Worm (Caenorhabditis elegans): ENCODE data around the gene R08A2.7.

R08A2.7 gene

DNA sequence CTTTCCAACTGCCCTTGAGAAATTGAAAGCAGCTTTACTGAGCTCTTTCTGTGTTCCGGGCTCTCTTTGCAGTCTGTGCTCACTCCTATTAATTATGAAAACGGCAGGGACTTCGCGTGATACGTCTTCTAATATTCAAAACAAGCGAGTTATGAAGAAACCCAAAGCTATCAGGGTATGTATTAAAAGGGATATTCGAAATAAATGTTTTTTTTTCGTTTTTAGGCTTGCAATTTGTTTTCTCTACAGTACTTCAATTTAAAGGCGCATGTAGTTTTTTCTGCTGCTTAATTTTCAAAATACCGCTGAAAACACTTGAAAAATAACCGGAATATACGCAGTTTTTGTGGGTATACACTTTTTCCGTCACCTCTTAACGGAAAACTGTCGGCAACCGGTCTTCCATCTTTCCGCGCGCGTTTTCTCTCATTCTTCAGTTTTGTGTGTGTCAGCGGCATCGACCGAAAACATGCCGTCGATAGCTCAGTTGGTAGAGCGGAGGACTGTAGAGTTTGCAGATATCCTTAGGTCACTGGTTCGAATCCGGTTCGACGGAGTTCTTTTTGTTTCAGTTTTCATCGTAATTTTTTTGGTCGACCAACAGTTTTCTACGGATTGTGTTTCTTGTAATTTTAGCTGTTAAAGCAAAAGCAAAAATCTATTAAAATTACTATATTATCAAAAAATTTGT lies 33.9 kb upstream of the R08A2.7 start, which contains the start of gene gasr-8:
gasr-8 (plus strand) TSS at position 51 of the 691 bp plus-strand sequence.
- TF ChIP-seq madf-10 (tag; optimal IDR thresholded peaks at IDR 0.05) (peak; percentile 28), B0035.1 (tag; optimal IDR thresholded peaks at IDR 0.05) (no peak), madf-6 (GFP tag; IDR thresholded peaks at IDR 0.05) (peak; percentile 66), ztf-22 (GFP tag; optimal IDR thresholded peaks at IDR 0.05) (no peak), madf-3 (GFP tag; IDR thresholded peaks at IDR 0.05) (0 out of 2 replicates have a peak, but pooled peaks have one; percentile 4), ekl-4 (GFP tag; IDR thresholded peaks at IDR 0.05) (peak; percentile 23; the same call in 1 of the 2 replicates), ama-1 (optimal IDR thresholded peaks at IDR 0.05) (no peak), ama-1 (GFP tag; optimal IDR thresholded peaks at IDR 0.05) (peak in 1 of 2 experiments; percentile 51), hrde-1 (tag; optimal IDR thresholded peaks at IDR 0.05; ENCODE audit: borderline replicate concordance) (no peak), snpc-1.1 (tag; optimal IDR thresholded peaks at IDR 0.05; ENCODE audit: insufficient read depth) (no peak), hlh-12 (tag; optimal IDR thresholded peaks at IDR 0.05) (no peak), ZK185.1 (tag; optimal IDR thresholded peaks at IDR 0.05; ENCODE audit: poor library complexity, severe bottlenecking) (peak; percentile 45), dox-1 (GFP tag; IDR thresholded peaks at IDR 0.05) (peak; percentile 45; the same call in 1 of the 2 replicates), lin-26 (GFP tag; IDR thresholded peaks at IDR 0.05) (peak; percentile 80), tbp1 (GFP tag; optimal IDR thresholded peaks at IDR 0.05) (peak; percentile 90), madf-8 (GFP tag; conservative IDR thresholded peaks at IDR 0.05) (peak; percentile 66), repo-1 (tag; optimal IDR thresholded peaks at IDR 0.05) (no peak), mes-4 (tag; optimal IDR thresholded peaks at IDR 0.05) (no peak), Y95B8A.8 (GFP tag; IDR thresholded peaks at IDR 0.05) (no peak), F23B12.7 (tag; optimal IDR thresholded peaks at IDR 0.05; ENCODE audit: insufficient read depth) (peak; percentile 48), xnd-1 (tag; optimal IDR thresholded peaks at IDR 0.05) (peak; percentile 64), dpff-1 (tag; optimal IDR thresholded peaks at IDR 0.05) (no peak), hsf-1 (GFP tag; IDR thresholded peaks at IDR 0.05) (peak; percentile 73), him-1 (tag; optimal IDR thresholded peaks at IDR 0.05) (peak; percentile 42), C06A6.2 (GFP tag; conservative IDR thresholded peaks at IDR 0.05) (no peak), D2030.7 (GFP tag; IDR thresholded peaks at IDR 0.05) (peak; percentile 63), pbrm-1 (GFP tag; IDR thresholded peaks at IDR 0.05) (no peak; the same call in 1 of the 2 replicates), rpc-1 (optimal IDR thresholded peaks at IDR 0.05) (peak; percentile 66), rpc-1 (tag; optimal IDR thresholded peaks at IDR 0.05) (peak; percentile 82), ztf-18 (tag; optimal IDR thresholded peaks at IDR 0.05) (peak; percentile 23), ztf-28 (GFP tag; IDR thresholded peaks at IDR 0.05) (no peak), F33H1.4 (GFP tag; IDR thresholded peaks at IDR 0.05) (peak; percentile 8; the same call in 1 of the 2 replicates), lsl-1 (GFP tag; optimal IDR thresholded peaks at IDR 0.05) (peak; percentile 73), mcd-1 (GFP tag; IDR thresholded peaks at IDR 0.05) (peak; percentile 15; the same call in 1 of the 2 replicates), snpc-4 (GFP tag; optimal IDR thresholded peaks at IDR 0.05) (no peak), snpc-4 (tag; optimal IDR thresholded peaks at IDR 0.05) (peak in 2 of 4 experiments; percentile 27 to 34), ztf-6 (GFP tag; IDR thresholded peaks at IDR 0.05) (no peak), fkh-3 (tag; optimal IDR thresholded peaks at IDR 0.05) (no peak), lin-54 (GFP tag; optimal IDR thresholded peaks at IDR 0.05) (peak; percentile 26), nhr-179 (tag; optimal IDR thresholded peaks at IDR 0.05) (no peak), ceh-100 (GFP tag; IDR thresholded peaks at IDR 0.05) (no peak), unc-130 (GFP tag; optimal IDR thresholded peaks at IDR 0.05) (peak; percentile 8), attf-6 (GFP tag; IDR thresholded peaks at IDR 0.05) (no peak), nfyb-1 (GFP tag; IDR thresholded peaks at IDR 0.05) (peak; percentile 76), nhr-90 (tag; optimal IDR thresholded peaks at IDR 0.05) (peak; percentile 32), bed-1 (GFP tag; IDR thresholded peaks at IDR 0.05) (no peak), snpc-3.4 (tag; optimal IDR thresholded peaks at IDR 0.05) (peak; percentile 29), rec-8 (tag; optimal IDR thresholded peaks at IDR 0.05) (peak; percentile 1 to 50)
